Worm (Caenorhabditis elegans) whole organism, L4 larva: ENCODE measurements around the gene K11C4.2.

Experiments used
- D1046.2 ChIP-seq: fragments of 200-800 bp; sonication (Bioruptor generic); IDR thresholded peaks from 2 replicates; pipeline ENCODE4 v1.3.6; 2022; ENCODE audit warnings: missing genetic modification characterization, missing compliant biosample characterization
- F10B5.3 ChIP-seq: sonication (generic microtip); optimal IDR thresholded peaks from 2 replicates; lab custom pipeline; 2016; ENCODE audit warnings: mild to moderate bottlenecking, missing genetic modification characterization, missing compliant biosample characterization
- F49E8.2 ChIP-seq: sonication (generic microtip); optimal IDR thresholded peaks from 2 replicates; lab custom pipeline; 2016; ENCODE audit warnings: missing compliant biosample characterization, mild to moderate bottlenecking, missing genetic modification characterization, borderline replicate concordance
- T20F7.1 ChIP-seq: fragments of 200-800 bp; sonication (Bioruptor generic); optimal IDR thresholded peaks from 2 replicates; lab custom pipeline; 2018; ENCODE audit warnings: mild to moderate bottlenecking, missing genetic modification characterization, missing compliant biosample characterization
- Y5F2A.4 ChIP-seq: fragments of 200-800 bp; sonication (Bioruptor generic); optimal IDR thresholded peaks from 2 replicates; lab custom pipeline; 2018; ENCODE audit warnings: mild to moderate bottlenecking, missing genetic modification characterization, missing compliant biosample characterization
- ZK337.2 ChIP-seq: fragments of 200-800 bp; sonication (Bioruptor generic); IDR thresholded peaks from 2 replicates; pipeline ENCODE4 v1.3.6; 2022; ENCODE audit warnings: missing genetic modification reagents, missing genetic modification characterization, missing compliant biosample characterization
- aha-1 ChIP-seq: fragments of 150-350 bp; peaks from one replicate; lab custom pipeline; 2014; ENCODE audit warnings: missing biosample characterization, missing genetic modification characterization
- aly-2 ChIP-seq: sonication (generic microtip); optimal IDR thresholded peaks from 2 replicates; lab custom pipeline; 2018; ENCODE audit warnings: missing biosample characterization, missing genetic modification characterization
- ceh-44 ChIP-seq: fragments of 200-800 bp; sonication (Bioruptor generic); IDR thresholded peaks from 2 replicates; pipeline ENCODE4 v1.3.6; 2022; ENCODE audit warnings: missing genetic modification reagents, missing genetic modification characterization, missing compliant biosample characterization
- ceh-82 ChIP-seq: sonication (generic microtip); optimal IDR thresholded peaks from 2 replicates; lab custom pipeline; 2017; ENCODE audit warnings: missing biosample characterization, missing genetic modification characterization
- ctbp-1 ChIP-seq: fragments of 200-800 bp; sonication (Bioruptor generic); IDR thresholded peaks from 2 replicates; pipeline ENCODE4 v1.3.6; 2022; ENCODE audit warnings: missing genetic modification reagents, missing genetic modification characterization, missing compliant biosample characterization
- daf-16 ChIP-seq, 3 experiments: sonication (generic microtip); optimal IDR thresholded peaks; 2 replicates each; lab custom pipeline; 2016 to 2017; ENCODE audit warnings: missing genetic modification characterization in 3 of 3, missing genetic modification reagents in 3 of 3, mild to moderate bottlenecking in 2 of 3, missing compliant biosample characterization in 2 of 3, missing biosample characterization in 1 of 3, moderate library complexity in 1 of 3
- dmd-6 ChIP-seq: fragments of 200-800 bp; sonication (Bioruptor generic); IDR thresholded peaks from 2 replicates; pipeline ENCODE4 v1.3.6; 2022; ENCODE audit warnings: missing genetic modification reagents, missing genetic modification characterization, missing compliant biosample characterization
- dpl-1 ChIP-seq: fragments of 150-350 bp; optimal IDR thresholded peaks from 2 replicates; lab custom pipeline; 2014; ENCODE audit warnings: missing biosample characterization, missing genetic modification reagents, missing genetic modification characterization
- dve-1 ChIP-seq: sonication (generic microtip); optimal IDR thresholded peaks from 2 replicates; lab custom pipeline; 2017; ENCODE audit warnings: antibody characterized with exemption, mild to moderate bottlenecking, missing genetic modification characterization, missing compliant biosample characterization; ENCODE audit not compliant: insufficient read depth
- hif-1 ChIP-seq, 2 experiments: sonication (generic microtip); optimal IDR thresholded peaks; 2 replicates each; lab custom pipeline; 2016 to 2017; ENCODE audit warnings: missing compliant biosample characterization in 2 of 2, missing genetic modification characterization in 2 of 2, missing genetic modification reagents in 2 of 2, missing genotype in 2 of 2, mild to moderate bottlenecking in 1 of 2
- hlh-11 ChIP-seq: fragments of 200-800 bp; sonication (Bioruptor generic); optimal IDR thresholded peaks from 2 replicates; lab custom pipeline; 2018; ENCODE audit warnings: mild to moderate bottlenecking, missing genetic modification characterization, missing compliant biosample characterization
- hlh-30 ChIP-seq: sonication (generic microtip); optimal IDR thresholded peaks from 2 replicates; lab custom pipeline; 2017; ENCODE audit warnings: antibody characterized with exemption, mild to moderate bottlenecking, missing genetic modification characterization, missing compliant biosample characterization; ENCODE audit not compliant: insufficient read depth
- hmg-1.1 ChIP-seq: fragments of 200-800 bp; sonication (Bioruptor generic); IDR thresholded peaks from 2 replicates; pipeline ENCODE4 v1.3.6; 2022; ENCODE audit warnings: missing genetic modification reagents, missing genetic modification characterization, missing compliant biosample characterization
- lin-29 ChIP-seq: fragments of 200-800 bp; sonication (Bioruptor generic); IDR thresholded peaks from 2 replicates; pipeline ENCODE4 v1.3.6; 2022; ENCODE audit warnings: missing genetic modification reagents, missing genetic modification characterization, missing compliant biosample characterization
- lsy-2 ChIP-seq, 2 experiments: fragments of 150-350 bp in 1 of 2; sonication (generic microtip) in 1 of 2; optimal IDR thresholded peaks; 2 replicates each; lab custom pipeline; 2014 to 2017; ENCODE audit warnings: missing biosample characterization in 2 of 2, missing genetic modification characterization in 2 of 2
- madf-9 ChIP-seq: fragments of 200-800 bp; sonication (Bioruptor generic); conservative IDR thresholded peaks from 2 replicates; pipeline ENCODE4 v1.3.6; 2022; ENCODE audit warnings: missing genetic modification reagents, missing genetic modification characterization, missing compliant biosample characterization
- mdl-1 ChIP-seq, 2 experiments: fragments of 150-350 bp in 1 of 2; sonication (generic microtip) in 1 of 2; optimal IDR thresholded peaks; 2 replicates each; lab custom pipeline; 2014 to 2017; ENCODE audit warnings: missing biosample characterization in 2 of 2, missing genetic modification characterization in 2 of 2
- nhr-237 ChIP-seq: sonication (generic microtip); optimal IDR thresholded peaks from 2 replicates; lab custom pipeline; 2017; ENCODE audit warnings: missing biosample characterization, missing genetic modification characterization
- nhr-28 ChIP-seq: fragments of 150-350 bp; optimal IDR thresholded peaks from 2 replicates; lab custom pipeline; 2014; ENCODE audit warnings: missing biosample characterization, missing genetic modification characterization
- pha-4 ChIP-seq, 2 experiments: fragments of 150-350 bp in 1 of 2; fragments of 200-800 bp in 1 of 2; sonication (Bioruptor generic) in 1 of 2; IDR thresholded peaks in 1 of 2; optimal IDR thresholded peaks in 1 of 2; 2 replicates each; pipeline versions ENCODE4 v1.3.6 to Lab custom; 2014 to 2022; ENCODE audit warnings: missing genetic modification characterization in 2 of 2, missing genetic modification reagents in 2 of 2, missing biosample characterization in 1 of 2, missing compliant biosample characterization in 1 of 2
- pqm-1 ChIP-seq: sonication (generic microtip); optimal IDR thresholded peaks from 2 replicates; lab custom pipeline; 2017; ENCODE audit warnings: missing biosample characterization, missing genetic modification characterization
- rbr-2 ChIP-seq: sonication (generic microtip); optimal IDR thresholded peaks from 2 replicates; lab custom pipeline; 2016; ENCODE audit warnings: missing genotype, missing genetic modification characterization, missing compliant biosample characterization
- set-16 ChIP-seq: fragments of 200-800 bp; sonication (Bioruptor generic); IDR thresholded peaks from 2 replicates; pipeline ENCODE4 v1.3.6; 2022; ENCODE audit warnings: missing genetic modification reagents, missing genetic modification characterization, missing compliant biosample characterization
- snpc-4 ChIP-seq: fragments of 150-350 bp; optimal IDR thresholded peaks from 2 replicates; lab custom pipeline; 2014; ENCODE audit warnings: missing biosample characterization, missing genetic modification characterization
- spr-1 ChIP-seq: sonication (generic microtip); optimal IDR thresholded peaks from 2 replicates; lab custom pipeline; 2016; ENCODE audit warnings: mild to moderate bottlenecking, missing genetic modification characterization, missing compliant biosample characterization
- spr-3 ChIP-seq: fragments of 200-800 bp; sonication (Bioruptor generic); optimal IDR thresholded peaks from 2 replicates; lab custom pipeline; 2018; ENCODE audit warnings: mild to moderate bottlenecking, missing genetic modification characterization, missing compliant biosample characterization
- unc-62 ChIP-seq, 3 experiments: fragments of 150-350 bp in 1 of 3; sonication (generic microtip); optimal IDR thresholded peaks in 2 of 3; peaks in 1 of 3; 1 replicate in 1 of 3; 2 replicates in 2 of 3; lab custom pipeline; 2014 to 2017; ENCODE audit warnings: missing biosample characterization in 3 of 3, missing genetic modification characterization in 3 of 3, missing genetic modification reagents in 3 of 3, missing genotype in 1 of 3
- zfp-3 ChIP-seq: fragments of 200-800 bp; sonication (Bioruptor generic); conservative IDR thresholded peaks from 2 replicates; pipeline ENCODE4 v1.3.6; 2022; ENCODE audit warnings: missing genetic modification reagents, missing genetic modification characterization, missing compliant biosample characterization
- ztf-11 ChIP-seq: fragments of 150-350 bp; optimal IDR thresholded peaks from 2 replicates; lab custom pipeline; 2014; ENCODE audit warnings: missing biosample characterization, missing genetic modification characterization
- ztf-7 ChIP-seq: fragments of 150-350 bp; optimal IDR thresholded peaks from 2 replicates; lab custom pipeline; 2014; ENCODE audit warnings: missing biosample characterization, missing genetic modification characterization

Gene K11C4.2

ce11 chrV:6881038-6881437 is 13.8 kb upstream of the K11C4.2 start, which contains the start of gene unc-70:
Gene unc-70, plus strand, starts transcription at chrV:6881338.
- no peak for TF ChIP-seq spr-1 (tag; lab: Kevin White, UChicago)
- no peak for TF ChIP-seq Y5F2A.4 (GFP tag; lab: Kevin White, UChicago)
- no peak for TF ChIP-seq rbr-2 (tag; lab: Kevin White, UChicago)
- no peak for TF ChIP-seq ZK337.2 (GFP tag; lab: Robert Waterston, UW)
- no peak for TF ChIP-seq ctbp-1 (GFP tag; lab: Robert Waterston, UW)
- TF ChIP-seq D1046.2, result no peak
- TF ChIP-seq unc-62 (GFP tag; optimal IDR thresholded peaks at IDR 0.05 in 1 of 2; lab: Kevin White, UChicago), result no peak
- TF ChIP-seq unc-62 (tag; optimal IDR thresholded peaks at IDR 0.05; lab: Kevin White, UChicago), result no peak
- no peak for TF ChIP-seq ztf-11 (tag; lab: Kevin White, UChicago)
- TF ChIP-seq T20F7.1 (GFP tag; lab: Kevin White, UChicago), result no peak
- TF ChIP-seq madf-9 (GFP tag; lab: Robert Waterston, UW), result no peak
- TF ChIP-seq hmg-1.1 (GFP tag; lab: Robert Waterston, UW), result no peak
- TF ChIP-seq hlh-30, result no peak
- no peak for TF ChIP-seq snpc-4
- no peak for TF ChIP-seq ztf-7
- no peak for TF ChIP-seq ceh-44
- no peak for TF ChIP-seq F49E8.2 (tag; lab: Kevin White, UChicago)
- no peak for TF ChIP-seq nhr-237 (tag; lab: Kevin White, UChicago)
- no peak for TF ChIP-seq hif-1 (tag; optimal IDR thresholded peaks at IDR 0.05; lab: Kevin White, UChicago)
- no peak for TF ChIP-seq aly-2
- TF ChIP-seq zfp-3 (GFP tag; lab: Robert Waterston, UW), result no peak

- no peak for TF ChIP-seq daf-16 (GFP tag; optimal IDR thresholded peaks at IDR 0.05; lab: Kevin White, UChicago)
- TF ChIP-seq daf-16 (tag; optimal IDR thresholded peaks at IDR 0.05; lab: Kevin White, UChicago), result peak; percentile 79
- TF ChIP-seq hlh-11 (tag; lab: Kevin White, UChicago), result peak; percentile 30
- TF ChIP-seq dve-1 (tag; lab: Kevin White, UChicago), result peak; percentile 14
- TF ChIP-seq pqm-1 (tag; lab: Kevin White, UChicago), result peak; percentile 72
- no peak for TF ChIP-seq madf-9 (GFP tag; lab: Robert Waterston, UW)
- TF ChIP-seq nhr-28 (tag; lab: Kevin White, UChicago), result peak; percentile 55
- no peak for TF ChIP-seq pha-4 (GFP tag; IDR thresholded peaks at IDR 0.05; lab: Robert Waterston, UW)
- TF ChIP-seq pha-4 (tag; optimal IDR thresholded peaks at IDR 0.05; lab: Kevin White, UChicago), result no peak
- TF ChIP-seq aly-2, result no peak
- TF ChIP-seq dmd-6, result peak; percentile 31; the same call in 1 of the 2 replicates
- TF ChIP-seq spr-3, result no peak
- TF ChIP-seq hif-1 (tag; optimal IDR thresholded peaks at IDR 0.05; lab: Kevin White, UChicago), result no peak
These were observed 13.1 kb upstream of the K11C4.2 start for ce11 chrV:6881735-6882134.

DNA sequence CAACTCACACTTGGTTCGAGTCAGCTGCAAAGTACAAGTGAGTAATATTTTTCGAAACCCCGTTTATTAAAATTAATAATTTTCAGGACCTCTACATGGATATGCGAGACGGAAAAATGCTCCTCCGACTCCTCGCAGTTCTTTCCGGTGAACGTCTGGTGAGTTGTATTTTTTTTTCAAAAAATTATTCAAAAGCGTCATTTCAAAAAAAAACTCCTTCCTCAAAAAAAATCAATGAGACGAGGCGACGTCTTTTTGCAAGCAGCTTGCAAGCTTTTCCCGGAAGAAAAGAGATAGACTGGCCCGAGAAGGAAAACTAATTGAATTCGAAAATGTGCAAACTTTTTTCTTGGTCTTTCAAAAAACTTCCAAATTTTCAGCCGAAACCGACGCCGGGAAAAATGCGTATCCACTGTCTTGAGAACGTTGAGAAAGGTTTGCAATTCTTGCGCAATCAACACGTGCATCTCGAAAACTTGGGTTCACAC is 12.4 kb upstream of the K11C4.2 start:
- TF ChIP-seq aha-1 (tag; lab: Kevin White, UChicago) (peak; percentile 92), dpl-1 (GFP tag; lab: Kevin White, UChicago) (no peak)
- TF ChIP-seq, all 104 proteins: peak for 1

DNA sequence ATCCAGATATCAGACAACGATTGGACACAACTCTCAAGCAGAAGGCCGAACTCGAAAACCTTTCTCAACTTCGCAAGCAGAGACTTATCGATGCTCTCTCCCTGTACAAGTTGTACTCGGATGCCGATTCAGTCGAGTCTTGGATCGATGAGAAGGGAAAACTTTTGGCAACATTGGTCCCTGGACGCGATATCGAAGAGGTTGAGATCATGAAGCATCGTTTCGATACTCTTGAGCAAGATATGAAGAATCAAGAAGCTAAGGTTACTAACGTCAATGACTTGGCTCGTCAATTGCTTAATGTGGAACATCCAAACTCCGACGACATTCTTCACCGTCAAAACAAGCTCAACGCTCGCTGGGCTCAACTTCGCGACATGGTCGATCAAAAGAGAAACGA is 9.8 kb upstream of the K11C4.2 start:
- TF ChIP-seq lin-29, result no peak
- peak; percentile 94 for TF ChIP-seq aha-1 (tag; lab: Kevin White, UChicago)
- no peak for TF ChIP-seq lsy-2 (tag; optimal IDR thresholded peaks at IDR 0.05; lab: Kevin White, UChicago)
- TF ChIP-seq set-16, result no peak
- TF ChIP-seq mdl-1 (tag; optimal IDR thresholded peaks at IDR 0.05; lab: Kevin White, UChicago), result no peak
- TF ChIP-seq ceh-82 (tag; lab: Kevin White, UChicago), result no peak
- TF ChIP-seq F10B5.3 (tag; lab: Kevin White, UChicago), result no peak
